Fruit fly (Drosophila melanogaster): ENCODE data around the gene Grip71.

Grip71 gene

DNA sequence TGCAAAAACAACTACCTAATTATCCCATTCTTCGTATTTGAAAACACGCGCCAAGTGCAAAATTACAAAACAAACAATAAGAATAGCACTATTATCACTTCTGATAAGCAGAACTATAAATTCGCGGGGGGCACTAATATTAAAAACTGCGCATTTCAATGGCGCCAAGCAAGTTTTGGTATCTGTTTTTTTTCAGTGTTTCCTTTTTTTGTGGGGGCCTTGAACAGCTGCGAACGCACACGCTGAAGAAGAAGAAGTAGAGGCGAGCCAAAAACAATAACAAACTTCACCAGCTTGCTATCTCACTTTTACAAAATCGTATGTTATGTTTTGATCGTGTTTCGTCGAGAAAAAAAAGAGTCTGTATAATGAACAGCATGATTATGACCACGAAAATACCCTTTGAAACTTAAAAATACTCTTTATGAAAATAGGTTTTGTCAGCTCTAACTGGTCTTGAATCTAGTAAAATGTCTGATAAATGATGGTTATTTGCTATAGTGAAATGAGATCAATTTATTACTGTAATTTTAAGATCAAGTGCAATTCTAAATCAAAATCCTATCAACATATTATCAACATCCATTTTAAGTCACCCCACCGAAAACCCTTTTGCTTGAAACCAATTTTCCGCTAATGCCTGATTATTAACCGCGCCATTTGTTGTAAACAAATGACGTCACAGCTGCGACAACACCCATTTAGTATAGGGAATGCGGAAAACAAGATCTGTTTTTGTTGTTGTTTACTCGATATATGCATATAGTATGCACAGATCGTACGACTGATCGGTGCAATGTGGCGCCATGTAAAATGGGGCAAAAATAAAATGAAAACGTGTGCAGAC, 14.5 kb upstream of the Grip71 start (continued):
- TF ChIP-seq NC2α (GFP tag; optimal IDR thresholded peaks at IDR 0.05) = peak; percentile 17
- TF ChIP-seq CG15269 (tag; optimal IDR thresholded peaks at IDR 0.05) = peak; percentile 45
- TF ChIP-seq peb (GFP tag; IDR thresholded peaks at IDR 0.05) = no peak
- peak; percentile 50 for TF ChIP-seq CG12659 (GFP tag; optimal IDR thresholded peaks at IDR 0.05)
- TF ChIP-seq CG8281 (tag; optimal IDR thresholded peaks at IDR 0.05) = no peak
- TF ChIP-seq CG11560 (tag; IDR thresholded peaks at IDR 0.05) = no peak
- TF ChIP-seq zfh2 (GFP tag; optimal IDR thresholded peaks at IDR 0.05) = peak; percentile 58
- no peak for TF ChIP-seq dati (GFP tag; IDR thresholded peaks at IDR 0.05)
- no peak for TF ChIP-seq Tbp (GFP tag; optimal IDR thresholded peaks at IDR 0.05)
- TF ChIP-seq CG12104 (GFP tag; optimal IDR thresholded peaks at IDR 0.05) = no peak
- TF ChIP-seq lbe (GFP tag; optimal IDR thresholded peaks at IDR 0.05) = no peak
- TF ChIP-seq Nf-YC (tag; optimal IDR thresholded peaks at IDR 0.05) = peak; percentile 44
- peak; percentile 14 for TF ChIP-seq Ssrp (tag; optimal IDR thresholded peaks at IDR 0.05)
- no peak for TF ChIP-seq ro (GFP tag; IDR thresholded peaks at IDR 0.05)
- TF ChIP-seq scrt (GFP tag; optimal IDR thresholded peaks at IDR 0.05) = peak; percentile 40
- no peak for TF ChIP-seq h (optimal IDR thresholded peaks at IDR 0.05)
- 0 out of 2 replicates have a peak, but pooled peaks have one; percentile 21 for TF ChIP-seq gt (GFP tag; IDR thresholded peaks at IDR 0.05)
- TF ChIP-seq D19B (GFP tag; optimal IDR thresholded peaks at IDR 0.05) = peak; percentile 83
- no peak for TF ChIP-seq Sin3A (optimal IDR thresholded peaks at IDR 0.05)
- peak; percentile 20 for TF ChIP-seq CG7786 (GFP tag; optimal IDR thresholded peaks at IDR 0.05)
- peak; percentile 70 for TF ChIP-seq CG43689 (GFP tag; IDR thresholded peaks at IDR 0.05)
- TF ChIP-seq ssp (GFP tag; IDR thresholded peaks at IDR 0.05) = no peak
- no peak for TF ChIP-seq z (GFP tag; IDR thresholded peaks at IDR 0.05)
- peak; percentile 79 for TF ChIP-seq CG10543 (GFP tag; optimal IDR thresholded peaks at IDR 0.05)
- no peak for TF ChIP-seq Hr3 (GFP tag; optimal IDR thresholded peaks at IDR 0.05)
- TF ChIP-seq Camta (GFP tag; optimal IDR thresholded peaks at IDR 0.05) = peak; percentile 56
- TF ChIP-seq onecut (GFP tag; IDR thresholded peaks at IDR 0.05) = peak; percentile 24; the same call in 1 of the 2 replicates
- TF ChIP-seq bigmax (GFP tag; optimal IDR thresholded peaks at IDR 0.05) = no peak
- TF ChIP-seq wek (GFP tag; optimal IDR thresholded peaks at IDR 0.05) = no peak
- no peak for TF ChIP-seq cg (GFP tag; optimal IDR thresholded peaks at IDR 0.05)
- TF ChIP-seq gro (GFP tag; optimal IDR thresholded peaks at IDR 0.05) = peak; percentile 76
- no peak for TF ChIP-seq ttk (GFP tag; IDR thresholded peaks at IDR 0.05)
- TF ChIP-seq sr (GFP tag; IDR thresholded peaks at IDR 0.05) = peak; percentile 49; the same call in 1 of the 3 replicates
- TF ChIP-seq CG16815 (GFP tag; optimal IDR thresholded peaks at IDR 0.05) = peak; percentile 5
- peak; percentile 15 for TF ChIP-seq pho (GFP tag; optimal IDR thresholded peaks at IDR 0.05)
- peak; percentile 73 for TF ChIP-seq slbo (GFP tag; IDR thresholded peaks at IDR 0.05)
- TF ChIP-seq Lpt (GFP tag; optimal IDR thresholded peaks at IDR 0.05) = no peak
- TF ChIP-seq CG31365 (tag; optimal IDR thresholded peaks at IDR 0.05) = no peak
- no peak for TF ChIP-seq CG4404 (GFP tag; IDR thresholded peaks at IDR 0.05)
- no peak for TF ChIP-seq cas (GFP tag; IDR thresholded peaks at IDR 0.05)
- TF ChIP-seq croc (GFP tag; conservative IDR thresholded peaks at IDR 0.05) = no peak; the same call in 1 of the 3 replicates
- TF ChIP-seq dimm (GFP tag; IDR thresholded peaks at IDR 0.05) = no peak
- peak; percentile 36 for TF ChIP-seq Dek (tag; optimal IDR thresholded peaks at IDR 0.05)
- TF ChIP-seq ap (GFP tag; IDR thresholded peaks at IDR 0.05) = peak; percentile 60
- TF ChIP-seq CG4424 (GFP tag; optimal IDR thresholded peaks at IDR 0.05) = peak; percentile 63
- TF ChIP-seq BEAF-32 (GFP tag; optimal IDR thresholded peaks at IDR 0.05) = no peak
- TF ChIP-seq Aef1 (GFP tag; IDR thresholded peaks at IDR 0.05) = peak; percentile 78
- no peak for TF ChIP-seq ash1 (GFP tag; optimal IDR thresholded peaks at IDR 0.05)
- TF ChIP-seq Hr78 (GFP tag; optimal IDR thresholded peaks at IDR 0.05) = no peak
- no peak for TF ChIP-seq da (GFP tag; optimal IDR thresholded peaks at IDR 0.05)
- peak; percentile 65 for TF ChIP-seq gem (tag; optimal IDR thresholded peaks at IDR 0.05)
